Worm (Caenorhabditis elegans): ENCODE measurements around the gene ZK354.2.

- TF ChIP-seq R02D3.7 (tag; optimal IDR thresholded peaks at IDR 0.05) (peak; percentile 13), skn-1 (tag; optimal IDR thresholded peaks at IDR 0.05) (no peak), elt-1 (tag; optimal IDR thresholded peaks at IDR 0.05) (no peak)
These were observed 51.0 kb downstream of the ZK354.2 start, which contains the start of the genes hda-6 and F41H10.4 for ce11 chrIV:5364135-5364609.
